Worm (Caenorhabditis elegans) whole organism, young adult: ENCODE results near the gene C08H9.16.

Experiments used
- B0261.1 ChIP-seq: sonication (generic microtip); optimal IDR thresholded peaks from 2 replicates; lab custom pipeline; 2016; ENCODE audit warnings: mild to moderate bottlenecking, missing genetic modification characterization, moderate library complexity, missing compliant biosample characterization
- C17E4.6 ChIP-seq: fragments of 200-800 bp; sonication (Bioruptor generic); IDR thresholded peaks from 2 replicates; pipeline ENCODE4 v1.3.6; 2022; ENCODE audit warnings: missing genetic modification reagents, missing genetic modification characterization, missing compliant biosample characterization
- F33H1.4 ChIP-seq: fragments of 200-800 bp; sonication (Bioruptor generic); IDR thresholded peaks from 2 replicates; pipeline ENCODE4 v1.3.6; 2022; ENCODE audit warnings: missing genetic modification reagents, missing genetic modification characterization, missing compliant biosample characterization
- F37B4.10 ChIP-seq: fragments of 200-800 bp; sonication (Bioruptor generic); IDR thresholded peaks from 2 replicates; pipeline ENCODE4 v1.3.6; 2022; ENCODE audit warnings: missing genetic modification characterization, missing compliant biosample characterization
- F57A8.1 ChIP-seq: fragments of 200-800 bp; sonication (Bioruptor generic); optimal IDR thresholded peaks from 2 replicates; lab custom pipeline; 2018; ENCODE audit warnings: mild to moderate bottlenecking, missing genetic modification characterization, moderate library complexity, missing compliant biosample characterization
- F57C9.4 ChIP-seq: sonication (generic microtip); optimal IDR thresholded peaks from 2 replicates; lab custom pipeline; 2017; ENCODE audit warnings: mild to moderate bottlenecking, missing genetic modification characterization, missing compliant biosample characterization
- K11D2.4 ChIP-seq: fragments of 200-800 bp; sonication (Bioruptor generic); IDR thresholded peaks from 2 replicates; pipeline ENCODE4 v1.3.6; 2022; ENCODE audit warnings: missing genetic modification reagents, missing genetic modification characterization, missing compliant biosample characterization
- T07F8.4 ChIP-seq: sonication (generic microtip); optimal IDR thresholded peaks from 2 replicates; lab custom pipeline; 2016; ENCODE audit warnings: mild to moderate bottlenecking, missing genetic modification characterization, moderate library complexity, missing compliant biosample characterization
- Y67H2A.10 ChIP-seq: fragments of 200-800 bp; sonication (Bioruptor generic); conservative IDR thresholded peaks from 2 replicates; pipeline ENCODE4 v1.3.6; 2022; ENCODE audit warnings: missing genetic modification reagents, missing genetic modification characterization, missing compliant biosample characterization
- Y79H2A.3 ChIP-seq: fragments of 200-800 bp; sonication (Bioruptor generic); conservative IDR thresholded peaks from 2 replicates; pipeline ENCODE4 v1.3.6; 2022; ENCODE audit warnings: missing genetic modification reagents, missing genetic modification characterization, missing compliant biosample characterization
- ama-1 ChIP-seq, 3 experiments: fragments of 150-350 bp in 1 of 3; sonication (generic microtip) in 2 of 3; optimal IDR thresholded peaks; 2 replicates each; lab custom pipeline; 2014 to 2018; ENCODE audit warnings: missing biosample characterization in 2 of 3, missing genetic modification characterization in 2 of 3, missing genetic modification reagents in 2 of 3
- attf-5 ChIP-seq: fragments of 200-800 bp; sonication (Bioruptor generic); optimal IDR thresholded peaks from 2 replicates; lab custom pipeline; 2018; ENCODE audit warnings: mild to moderate bottlenecking, missing genetic modification characterization, missing compliant biosample characterization
- bed-1 ChIP-seq: fragments of 200-800 bp; sonication (Bioruptor generic); IDR thresholded peaks from 2 replicates; pipeline ENCODE4 v1.3.6; 2022; ENCODE audit warnings: missing genetic modification reagents, missing genetic modification characterization, missing compliant biosample characterization
- ceh-79 ChIP-seq: sonication (generic microtip); optimal IDR thresholded peaks from 2 replicates; lab custom pipeline; 2017; ENCODE audit warnings: mild to moderate bottlenecking, missing genetic modification characterization, missing compliant biosample characterization
- chd-7 ChIP-seq: sonication (generic microtip); optimal IDR thresholded peaks from 2 replicates; lab custom pipeline; 2016; ENCODE audit warnings: mild to moderate bottlenecking, missing genetic modification characterization, moderate library complexity, missing compliant biosample characterization
- die-1 ChIP-seq: sonication (generic microtip); optimal IDR thresholded peaks from 2 replicates; lab custom pipeline; 2016; ENCODE audit warnings: missing genotype, mild to moderate bottlenecking, missing genetic modification characterization, missing compliant biosample characterization
- dox-1 ChIP-seq: fragments of 200-800 bp; sonication (Bioruptor generic); IDR thresholded peaks from 2 replicates; pipeline ENCODE4 v1.3.6; 2022; ENCODE audit warnings: missing genetic modification reagents, missing genetic modification characterization, missing compliant biosample characterization
- dpff-1 ChIP-seq: sonication (generic microtip); optimal IDR thresholded peaks from 2 replicates; lab custom pipeline; 2017; ENCODE audit warnings: mild to moderate bottlenecking, missing genetic modification characterization, missing compliant biosample characterization
- egrh-3 ChIP-seq: fragments of 200-800 bp; sonication (Bioruptor generic); IDR thresholded peaks from 2 replicates; pipeline ENCODE4 v1.3.6; 2022; ENCODE audit warnings: missing genetic modification reagents, missing genetic modification characterization, missing compliant biosample characterization
- gei-17 ChIP-seq: fragments of 200-800 bp; sonication (Bioruptor generic); optimal IDR thresholded peaks from 2 replicates; lab custom pipeline; 2018; ENCODE audit warnings: mild to moderate bottlenecking, missing genetic modification characterization, missing compliant biosample characterization
- hlh-26 ChIP-seq: fragments of 200-800 bp; sonication (Bioruptor generic); conservative IDR thresholded peaks from 2 replicates; pipeline ENCODE4 v1.3.6; 2022; ENCODE audit warnings: missing genetic modification reagents, missing genetic modification characterization, missing compliant biosample characterization
- hrde-1 ChIP-seq: sonication (generic microtip); optimal IDR thresholded peaks from 2 replicates; lab custom pipeline; 2016; ENCODE audit warnings: missing genetic modification characterization, mild to moderate bottlenecking, missing compliant biosample characterization, moderate library complexity, missing genotype, missing genetic modification reagents, borderline replicate concordance
- let-526 ChIP-seq: fragments of 200-800 bp; sonication (Bioruptor generic); IDR thresholded peaks from 2 replicates; pipeline ENCODE4 v1.3.6; 2022; ENCODE audit warnings: missing genetic modification reagents, missing genetic modification characterization, missing compliant biosample characterization
- lin-35 ChIP-seq, 3 experiments: fragments of 150-350 bp in 2 of 3; sonication (generic microtip) in 1 of 3; optimal IDR thresholded peaks; 2 replicates each; lab custom pipeline; 2014 to 2018; ENCODE audit warnings: missing biosample characterization in 3 of 3, missing genetic modification characterization in 3 of 3, missing genetic modification reagents in 3 of 3
- lir-1 ChIP-seq: fragments of 200-800 bp; sonication (Bioruptor generic); conservative IDR thresholded peaks from 2 replicates; pipeline ENCODE4 v1.3.6; 2022; ENCODE audit warnings: missing genetic modification reagents, missing genetic modification characterization, missing compliant biosample characterization
- lsy-27 ChIP-seq: sonication (generic microtip); optimal IDR thresholded peaks from 2 replicates; lab custom pipeline; 2017; ENCODE audit warnings: missing genetic modification characterization, mild to moderate bottlenecking, missing compliant biosample characterization, antibody characterized with exemption, missing genotype, borderline replicate concordance; ENCODE audit not compliant: insufficient read depth
- madf-10 ChIP-seq: sonication (generic microtip); optimal IDR thresholded peaks from 2 replicates; lab custom pipeline; 2016; ENCODE audit warnings: mild to moderate bottlenecking, missing genetic modification characterization, missing compliant biosample characterization
- madf-8 ChIP-seq: fragments of 200-800 bp; sonication (Bioruptor generic); conservative IDR thresholded peaks from 2 replicates; pipeline ENCODE4 v1.3.6; 2022; ENCODE audit warnings: missing genetic modification reagents, missing genetic modification characterization, missing compliant biosample characterization
- mes-4 ChIP-seq: sonication (generic microtip); optimal IDR thresholded peaks from 2 replicates; lab custom pipeline; 2016; ENCODE audit warnings: missing genotype, missing genetic modification characterization, missing compliant biosample characterization
- mxl-1 ChIP-seq: sonication (generic microtip); optimal IDR thresholded peaks from 2 replicates; lab custom pipeline; 2016; ENCODE audit warnings: missing genetic modification characterization, missing compliant biosample characterization
- nfya-1 ChIP-seq: sonication (generic microtip); optimal IDR thresholded peaks from 2 replicates; lab custom pipeline; 2017; ENCODE audit warnings: antibody characterized with exemption, missing compliant biosample characterization, missing genetic modification characterization, borderline replicate concordance; ENCODE audit not compliant: insufficient read depth
- nhr-120 ChIP-seq: fragments of 200-800 bp; sonication (Bioruptor generic); IDR thresholded peaks from 2 replicates; pipeline ENCODE4 v1.3.6; 2022; ENCODE audit warnings: missing genetic modification characterization, missing compliant biosample characterization
- nhr-90 ChIP-seq: sonication (generic microtip); optimal IDR thresholded peaks from 2 replicates; lab custom pipeline; 2016; ENCODE audit warnings: missing genotype, mild to moderate bottlenecking, missing genetic modification characterization, missing compliant biosample characterization
- rpc-1 ChIP-seq, 2 experiments: fragments of 150-350 bp in 1 of 2; sonication (generic microtip) in 1 of 2; optimal IDR thresholded peaks; 2 replicates each; lab custom pipeline; 2014 to 2018; ENCODE audit warnings: missing biosample characterization in 1 of 2, missing genetic modification characterization in 1 of 2, missing genetic modification reagents in 1 of 2, missing genotype in 1 of 2
- snpc-1.3 ChIP-seq: sonication (generic microtip); optimal IDR thresholded peaks from 2 replicates; lab custom pipeline; 2017; ENCODE audit warnings: missing genetic modification characterization, mild to moderate bottlenecking, missing compliant biosample characterization, antibody characterized with exemption, moderate library complexity, missing genotype, missing genetic modification reagents; ENCODE audit not compliant: insufficient read depth
- snpc-4 ChIP-seq, 5 experiments: fragments of 150-350 bp in 1 of 5; sonication (generic microtip) in 4 of 5; optimal IDR thresholded peaks; 2 replicates each; lab custom pipeline; 2014 to 2018; ENCODE audit warnings: missing genetic modification characterization in 5 of 5, missing biosample characterization in 3 of 5, antibody characterized with exemption in 2 of 5, mild to moderate bottlenecking in 2 of 5, missing compliant biosample characterization in 2 of 5, missing genotype in 2 of 5, moderate library complexity in 2 of 5, missing genetic modification reagents in 1 of 5
- tbp1 ChIP-seq: fragments of 200-800 bp; sonication (Bioruptor generic); optimal IDR thresholded peaks from 2 replicates; lab custom pipeline; 2018; ENCODE audit warnings: mild to moderate bottlenecking, missing genetic modification characterization, missing compliant biosample characterization
- tlf-1 ChIP-seq: fragments of 200-800 bp; sonication (Bioruptor generic); optimal IDR thresholded peaks from 2 replicates; lab custom pipeline; 2018; ENCODE audit warnings: mild to moderate bottlenecking, missing genetic modification characterization, missing compliant biosample characterization
- unc-130 ChIP-seq: sonication (generic microtip); optimal IDR thresholded peaks from 2 replicates; lab custom pipeline; 2016; ENCODE audit warnings: missing genetic modification reagents, missing genetic modification characterization, missing compliant biosample characterization
- unc-62 ChIP-seq: fragments of 150-350 bp; optimal IDR thresholded peaks from 2 replicates; lab custom pipeline; 2014; ENCODE audit warnings: missing biosample characterization, missing genetic modification reagents, missing genetic modification characterization
- xnd-1 ChIP-seq: sonication (generic microtip); optimal IDR thresholded peaks from 2 replicates; lab custom pipeline; 2016; ENCODE audit warnings: missing genotype, missing genetic modification reagents, missing genetic modification characterization, missing compliant biosample characterization
- zfh-2 ChIP-seq: fragments of 200-800 bp; sonication (Bioruptor generic); conservative IDR thresholded peaks from 2 replicates; pipeline ENCODE4 v1.3.6; 2022; ENCODE audit warnings: missing genetic modification reagents, missing genetic modification characterization, missing compliant biosample characterization
- zim-3 ChIP-seq: sonication (generic microtip); optimal IDR thresholded peaks from 2 replicates; lab custom pipeline; 2017; ENCODE audit warnings: mild to moderate bottlenecking, missing genetic modification characterization, moderate library complexity, missing compliant biosample characterization
- ztf-22 ChIP-seq: fragments of 200-800 bp; sonication (Bioruptor generic); optimal IDR thresholded peaks from 2 replicates; lab custom pipeline; 2018; ENCODE audit warnings: mild to moderate bottlenecking, missing genetic modification characterization, moderate library complexity, missing compliant biosample characterization
- ztf-25 ChIP-seq: fragments of 200-800 bp; sonication (Bioruptor generic); IDR thresholded peaks from 2 replicates; pipeline ENCODE4 v1.3.6; 2022; ENCODE audit warnings: missing genetic modification reagents, missing genetic modification characterization, missing compliant biosample characterization
- ztf-26 ChIP-seq: sonication (generic microtip); optimal IDR thresholded peaks from 2 replicates; lab custom pipeline; 2017; ENCODE audit warnings: missing genetic modification characterization, missing compliant biosample characterization
- ztf-3 ChIP-seq: fragments of 200-800 bp; sonication (Bioruptor generic); optimal IDR thresholded peaks from 2 replicates; lab custom pipeline; 2018; ENCODE audit warnings: mild to moderate bottlenecking, missing genetic modification characterization, missing compliant biosample characterization

C08H9.16 gene

ce11 chrII:9933947-9934383 is 41.4 kb downstream of the C08H9.16 start (continued):
- TF ChIP-seq madf-8 (GFP tag; lab: Robert Waterston, UW): no peak
- no peak for TF ChIP-seq lsy-27 (tag; lab: Kevin White, UChicago)
- no peak for TF ChIP-seq T07F8.4
- TF ChIP-seq unc-62: no peak
- TF ChIP-seq F37B4.10 (GFP tag; lab: Robert Waterston, UW): no peak
- TF ChIP-seq dox-1 (GFP tag; lab: Robert Waterston, UW): no peak
- TF ChIP-seq ztf-26: peak; percentile 14
- TF ChIP-seq let-526: no peak
- TF ChIP-seq snpc-1.3 (tag; lab: Kevin White, UChicago): no peak
- TF ChIP-seq mes-4: no peak
- no peak for TF ChIP-seq hlh-26 (GFP tag; lab: Robert Waterston, UW)
- TF ChIP-seq attf-5: no peak
- no peak for TF ChIP-seq bed-1
- peak; percentile 21 for TF ChIP-seq ztf-22 (GFP tag; lab: Kevin White, UChicago)
- TF ChIP-seq nfya-1 (tag; lab: Kevin White, UChicago): no peak
- peak; percentile 40 for TF ChIP-seq die-1 (tag; lab: Kevin White, UChicago)
- peak; percentile 65 for TF ChIP-seq ama-1 (optimal IDR thresholded peaks at IDR 0.05; lab: Kevin White, UChicago)
- TF ChIP-seq ama-1 (GFP tag; optimal IDR thresholded peaks at IDR 0.05; lab: Kevin White, UChicago): no peak
- peak; percentile 51 for TF ChIP-seq madf-10 (tag; lab: Kevin White, UChicago)
- TF ChIP-seq gei-17 (GFP tag; lab: Kevin White, UChicago): no peak
- TF ChIP-seq xnd-1 (tag; lab: Kevin White, UChicago): no peak
- peak; percentile 41 for TF ChIP-seq tbp1 (GFP tag; lab: Kevin White, UChicago)
- no peak for TF ChIP-seq unc-130 (GFP tag; lab: Kevin White, UChicago)
- no peak for TF ChIP-seq ztf-3 (GFP tag; lab: Kevin White, UChicago)
- TF ChIP-seq chd-7 (tag; lab: Kevin White, UChicago): peak; percentile 10
- no peak for TF ChIP-seq egrh-3
- no peak for TF ChIP-seq lin-35 (GFP tag; optimal IDR thresholded peaks at IDR 0.05; lab: Kevin White, UChicago)
- TF ChIP-seq Y67H2A.10: no peak
- peak; percentile 64 for TF ChIP-seq tlf-1 (GFP tag; lab: Kevin White, UChicago)
- no peak for TF ChIP-seq F57C9.4 (tag; lab: Kevin White, UChicago)
- TF ChIP-seq dpff-1 (tag; lab: Kevin White, UChicago): peak; percentile 72
- TF ChIP-seq C17E4.6 (GFP tag; lab: Robert Waterston, UW): no peak
- TF ChIP-seq ceh-79 (tag; lab: Kevin White, UChicago): peak; percentile 48
- no peak for TF ChIP-seq lir-1 (GFP tag; lab: Robert Waterston, UW)
- no peak for TF ChIP-seq mxl-1 (tag; lab: Kevin White, UChicago)
- no peak for TF ChIP-seq snpc-4 (GFP tag; optimal IDR thresholded peaks at IDR 0.05; lab: Kevin White, UChicago)
- TF ChIP-seq snpc-4 (tag; optimal IDR thresholded peaks at IDR 0.05; lab: Kevin White, UChicago): peak in 1 of 4 experiments; percentile 3
- no peak for TF ChIP-seq Y79H2A.3 (GFP tag; lab: Robert Waterston, UW)
- no peak for TF ChIP-seq hrde-1 (tag; lab: Kevin White, UChicago)
- no peak for TF ChIP-seq nhr-120 (GFP tag; lab: Robert Waterston, UW)
- TF ChIP-seq K11D2.4: no peak
- TF ChIP-seq B0261.1 (tag; lab: Kevin White, UChicago): no peak
- no peak for TF ChIP-seq rpc-1 (optimal IDR thresholded peaks at IDR 0.05; lab: Kevin White, UChicago)
- TF ChIP-seq rpc-1 (tag; optimal IDR thresholded peaks at IDR 0.05; lab: Kevin White, UChicago): no peak
- peak; percentile 41 for TF ChIP-seq nhr-90 (tag; lab: Kevin White, UChicago)
- TF ChIP-seq ztf-25 (GFP tag; lab: Robert Waterston, UW): no peak
- TF ChIP-seq zfh-2 (GFP tag; lab: Robert Waterston, UW): no peak
- peak; percentile 8 for TF ChIP-seq zim-3 (tag; lab: Kevin White, UChicago)
- no peak for TF ChIP-seq F33H1.4 (GFP tag; lab: Robert Waterston, UW)
- no peak for TF ChIP-seq F57A8.1
